Worm (Caenorhabditis elegans) whole organism, L1 larva: Measurements from ENCODE around the gene C25G4.8.

ENCODE experiments used
- lin-13 ChIP-seq: fragments of 150-350 bp; optimal IDR thresholded peaks from 2 replicates; lab custom pipeline; 2014; ENCODE audit warnings: missing biosample characterization, missing genetic modification reagents, missing genetic modification characterization
- sup-37 ChIP-seq: fragments of 200-800 bp; sonication (Bioruptor generic); optimal IDR thresholded peaks from 2 replicates; lab custom pipeline; 2018; ENCODE audit warnings: mild to moderate bottlenecking, missing genetic modification characterization, missing compliant biosample characterization

ce11 chrIV:12438359-12438758 lies 24.9 kb downstream of the C25G4.8 start, which contains the start of gene clec-185:
- TF ChIP-seq sup-37: no peak
- TF ChIP-seq lin-13 (GFP tag; lab: Kevin White, UChicago): no peak
